Fruit fly (Drosophila melanogaster): ENCODE data around the gene comm3.

dm6 chr3L:15665741-15666140 lies 18.2 kb upstream of the comm3 start:
- TF ChIP-seq CTCF (optimal IDR thresholded peaks at IDR 0.05): no peak
- no peak for TF ChIP-seq CG8478 (optimal IDR thresholded peaks at IDR 0.05)
